Fruit fly (Drosophila melanogaster) whole organism, wandering third instar larva: ENCODE results near the gene CG12236.
A peak's percentile ranks its signal among the peaks of the same experiment; 100 is the strongest.

ENCODE experiments used
- Abd-B ChIP-seq: fragments of >200 bp; optimal IDR thresholded peaks from 2 replicates; lab custom pipeline; 2017; ENCODE audit warnings: missing biosample characterization, missing genetic modification characterization
- CG32264 ChIP-seq: fragments of 200-800 bp; sonication (Bioruptor generic); optimal IDR thresholded peaks from 2 replicates; lab custom pipeline; 2016; ENCODE audit warnings: missing biosample characterization, missing genetic modification characterization
- CG9705 ChIP-seq: fragments of 200-800 bp; sonication (Bioruptor generic); optimal IDR thresholded peaks from 2 replicates; lab custom pipeline; 2018; ENCODE audit warnings: missing biosample characterization, mild to moderate bottlenecking, missing genetic modification characterization
- CrebA ChIP-seq: fragments of 200-800 bp; sonication (Bioruptor generic); optimal IDR thresholded peaks from 2 replicates; lab custom pipeline; 2016; ENCODE audit warnings: missing biosample characterization, mild to moderate bottlenecking, missing genetic modification characterization, borderline replicate concordance
- Dfd ChIP-seq: fragments of >200 bp; optimal IDR thresholded peaks from 2 replicates; lab custom pipeline; 2017; ENCODE audit warnings: missing biosample characterization, missing genetic modification characterization
- Dif ChIP-seq: fragments of 200-275, 200-300 bp; sonication (Bioruptor generic); optimal IDR thresholded peaks from 2 replicates; lab custom pipeline; 2018; ENCODE audit warnings: missing biosample characterization, missing genetic modification characterization; ENCODE audit not compliant: partially characterized antibody
- GATAd ChIP-seq: sonication (Bioruptor generic); optimal IDR thresholded peaks from 2 replicates; lab custom pipeline; 2016; ENCODE audit warnings: missing biosample characterization, missing genetic modification characterization
- HLH106 ChIP-seq: fragments of 200-800 bp; optimal IDR thresholded peaks from 3 replicates; lab custom pipeline; 2019; ENCODE audit warnings: missing biosample characterization, mild to moderate bottlenecking, missing genetic modification characterization, moderate library complexity
- Hnf4 ChIP-seq: fragments of 200-800 bp; sonication (Bioruptor generic); optimal IDR thresholded peaks from 2 replicates; lab custom pipeline; 2016; ENCODE audit warnings: missing biosample characterization, mild to moderate bottlenecking, missing genetic modification characterization
- Jra ChIP-seq: sonication (Bioruptor generic); optimal IDR thresholded peaks from 2 replicates; lab custom pipeline; 2016; ENCODE audit warnings: missing biosample characterization, missing genetic modification characterization
- Mio ChIP-seq: sonication (Bioruptor generic); optimal IDR thresholded peaks from 2 replicates; lab custom pipeline; 2016; ENCODE audit warnings: missing biosample characterization, missing genetic modification characterization
- Myc ChIP-seq: fragments of >200 bp; optimal IDR thresholded peaks from 2 replicates; lab custom pipeline; 2017
- N ChIP-seq: fragments of >200 bp; optimal IDR thresholded peaks from 2 replicates; lab custom pipeline; 2018; ENCODE audit warnings: missing biosample characterization, missing external identifiers, missing genetic modification characterization
- OdsH ChIP-seq: fragments of 200-800 bp; sonication (Bioruptor generic); optimal IDR thresholded peaks from 2 replicates; lab custom pipeline; 2016; ENCODE audit warnings: missing biosample characterization, mild to moderate bottlenecking, missing genetic modification characterization
- Rel ChIP-seq, 2 experiments: fragments of 200-800 bp; sonication (Bioruptor generic) in 1 of 2; optimal IDR thresholded peaks; 2 replicates in 1 of 2; 3 replicates in 1 of 2; lab custom pipeline; 2016 to 2019; ENCODE audit warnings: mild to moderate bottlenecking in 2 of 2, missing biosample characterization in 2 of 2, missing genetic modification characterization in 2 of 2, moderate library complexity in 1 of 2
- Sp1 ChIP-seq: fragments of 200-800 bp; sonication (Bioruptor generic); optimal IDR thresholded peaks from 3 replicates; lab custom pipeline; 2019; ENCODE audit warnings: missing biosample characterization, mild to moderate bottlenecking, missing genetic modification characterization, moderate library complexity
- Vsx2 ChIP-seq: fragments of 200-300, 225-300 bp; sonication (Bioruptor generic); optimal IDR thresholded peaks from 2 replicates; lab custom pipeline; 2018; ENCODE audit warnings: missing biosample characterization, missing genetic modification characterization; ENCODE audit not compliant: partially characterized antibody
- br ChIP-seq: fragments of 200-800 bp; sonication (Bioruptor generic); optimal IDR thresholded peaks from 2 replicates; lab custom pipeline; 2016; ENCODE audit warnings: missing biosample characterization, missing genetic modification characterization
- dl ChIP-seq, 2 experiments: fragments of 175-275, 200-275 bp in 1 of 2; fragments of 200-275 bp in 1 of 2; sonication (Bioruptor generic); optimal IDR thresholded peaks; lab custom pipeline; 2018; ENCODE audit warnings: mild to moderate bottlenecking in 2 of 2, missing biosample characterization in 2 of 2, missing genetic modification characterization in 2 of 2, moderate library complexity in 2 of 2; ENCODE audit not compliant: partially characterized antibody in 2 of 2, insufficient read depth in 1 of 2
- dmrt93B ChIP-seq: fragments of 200-800 bp; sonication (Bioruptor generic); optimal IDR thresholded peaks from 2 replicates; lab custom pipeline; 2018; ENCODE audit warnings: missing biosample characterization, mild to moderate bottlenecking, missing genetic modification characterization
- dsf ChIP-seq: sonication (Bioruptor generic); optimal IDR thresholded peaks from 2 replicates; lab custom pipeline; 2016; ENCODE audit warnings: missing biosample characterization, missing genetic modification characterization, borderline replicate concordance
- ey ChIP-seq: fragments of 200-800 bp; sonication (Bioruptor generic); optimal IDR thresholded peaks from 2 replicates; lab custom pipeline; 2016; ENCODE audit warnings: missing biosample characterization, missing genetic modification characterization
- foxo ChIP-seq, 2 experiments: fragments of 200-800 bp; sonication (Bioruptor generic); optimal IDR thresholded peaks; 2 replicates in 1 of 2; 3 replicates in 1 of 2; lab custom pipeline; 2016 to 2017; ENCODE audit warnings: missing biosample characterization in 2 of 2, missing genetic modification characterization in 2 of 2
- fru ChIP-seq: fragments of 200-800 bp; sonication (Bioruptor generic); optimal IDR thresholded peaks from 3 replicates; lab custom pipeline; 2016; ENCODE audit warnings: missing biosample characterization, mild to moderate bottlenecking, missing genetic modification characterization
- h ChIP-seq: fragments of 200-800 bp; sonication (Bioruptor generic); optimal IDR thresholded peaks from 3 replicates; lab custom pipeline; 2016; ENCODE audit warnings: missing biosample characterization, mild to moderate bottlenecking, missing genetic modification characterization
- jim ChIP-seq: fragments of 175-275, 200-325 bp; sonication (Bioruptor generic); optimal IDR thresholded peaks from 2 replicates; lab custom pipeline; 2016; ENCODE audit warnings: missing biosample characterization, mild to moderate bottlenecking, missing genetic modification characterization
- lola ChIP-seq: fragments of >200 bp; optimal IDR thresholded peaks from 2 replicates; lab custom pipeline; 2017; ENCODE audit warnings: missing biosample characterization, missing genetic modification characterization
- pan ChIP-seq: fragments of >200 bp; optimal IDR thresholded peaks from 2 replicates; lab custom pipeline; 2017
- psq ChIP-seq: fragments of 200-800 bp; sonication (Bioruptor generic); optimal IDR thresholded peaks from 3 replicates; lab custom pipeline; 2017; ENCODE audit warnings: missing biosample characterization, mild to moderate bottlenecking, missing genetic modification characterization, moderate library complexity
- rgr ChIP-seq: fragments of 200-800 bp; sonication (Bioruptor generic); optimal IDR thresholded peaks from 3 replicates; lab custom pipeline; 2016; ENCODE audit warnings: missing biosample characterization, mild to moderate bottlenecking, missing genetic modification characterization
- sage ChIP-seq: fragments of 200-800 bp; sonication (Bioruptor generic); optimal IDR thresholded peaks from 2 replicates; lab custom pipeline; 2016; ENCODE audit warnings: missing biosample characterization, mild to moderate bottlenecking, missing genetic modification characterization
- sv ChIP-seq: fragments of 200-800 bp; sonication (Bioruptor generic); optimal IDR thresholded peaks from 3 replicates; lab custom pipeline; 2016; ENCODE audit warnings: missing biosample characterization, missing genetic modification characterization
- tai ChIP-seq: sonication (Bioruptor generic); optimal IDR thresholded peaks from 2 replicates; lab custom pipeline; 2016; ENCODE audit warnings: missing biosample characterization, missing genetic modification characterization
- usp ChIP-seq: fragments of >200 bp; optimal IDR thresholded peaks from 2 replicates; lab custom pipeline; 2017; ENCODE audit warnings: missing biosample characterization, missing genetic modification characterization
- woc ChIP-seq: sonication (Bioruptor generic); optimal IDR thresholded peaks from 2 replicates; lab custom pipeline; 2016; ENCODE audit warnings: missing biosample characterization, mild to moderate bottlenecking, missing genetic modification characterization

CG12236 gene

dm6 chrX:5880139-5880924 is 27.6 kb upstream of the CG12236 start:
- TF ChIP-seq CG9705 (GFP tag; lab: Kevin White, UChicago) (peak; percentile 77), rgr (GFP tag; lab: Kevin White, UChicago) (peak; percentile 85), dmrt93B (peak; percentile 76), CrebA (GFP tag; lab: Kevin White, UChicago) (no peak), Rel (GFP tag; optimal IDR thresholded peaks at IDR 0.05; lab: Kevin White, UChicago) (peak; percentile 45), Rel (tag; optimal IDR thresholded peaks at IDR 0.05; lab: Kevin White, UChicago) (peak; percentile 61), Sp1 (GFP tag; lab: Kevin White, UChicago) (peak; percentile 84), ey (GFP tag; lab: Kevin White, UChicago) (peak; percentile 83), Abd-B (GFP tag; lab: Kevin White, UChicago) (no peak), Jra (GFP tag; lab: Kevin White, UChicago) (peak; percentile 76), HLH106 (tag; lab: Kevin White, UChicago) (peak; percentile 88), fru (peak; percentile 82), br (peak; percentile 81), lola (GFP tag; lab: Kevin White, UChicago) (no peak), sage (GFP tag; lab: Kevin White, UChicago) (peak; percentile 56), N (GFP tag; lab: Kevin White, UChicago) (no peak), psq (GFP tag; lab: Kevin White, UChicago) (peak; percentile 89), Hnf4 (GFP tag; lab: Kevin White, UChicago) (peak; percentile 87), OdsH (peak; percentile 82), dl (GFP tag; optimal IDR thresholded peaks at IDR 0.05; lab: Kevin White, UChicago; ENCODE audit: insufficient read depth in 1 of 2, partially characterized antibody in 2 of 2) (no peak), h (GFP tag; lab: Kevin White, UChicago) (peak; percentile 90), foxo (GFP tag; optimal IDR thresholded peaks at IDR 0.05; lab: Kevin White, UChicago) (peak in 1 of 2 experiments; percentile 86), CG32264 (peak; percentile 72), woc (GFP tag; lab: Kevin White, UChicago) (peak; percentile 93)

- TF ChIP-seq HLH106 (tag; lab: Kevin White, UChicago), result peak; percentile 43
- no peak for TF ChIP-seq jim
- peak in 1 of 2 experiments; percentile 57 for TF ChIP-seq foxo (GFP tag; optimal IDR thresholded peaks at IDR 0.05; lab: Kevin White, UChicago)
- peak; percentile 50 for TF ChIP-seq rgr (GFP tag; lab: Kevin White, UChicago)
- no peak for TF ChIP-seq dl (GFP tag; optimal IDR thresholded peaks at IDR 0.05; lab: Kevin White, UChicago; ENCODE audit: insufficient read depth in 1 of 2, partially characterized antibody in 2 of 2)
- TF ChIP-seq Hnf4 (GFP tag; lab: Kevin White, UChicago), result peak; percentile 54
- TF ChIP-seq h (GFP tag; lab: Kevin White, UChicago), result peak; percentile 54
- TF ChIP-seq br, result peak; percentile 18
- peak; percentile 2 for TF ChIP-seq sv (GFP tag; lab: Kevin White, UChicago)
- peak; percentile 41 for TF ChIP-seq fru
- no peak for TF ChIP-seq Rel (GFP tag; optimal IDR thresholded peaks at IDR 0.05; lab: Kevin White, UChicago)
- peak; percentile 37 for TF ChIP-seq Rel (tag; optimal IDR thresholded peaks at IDR 0.05; lab: Kevin White, UChicago)
- TF ChIP-seq dsf (GFP tag; lab: Kevin White, UChicago), result no peak
- TF ChIP-seq Myc (lab: Kevin White, UChicago), result peak; percentile 86
Observed at dm6 chrX:5883394-5883793, 24.5 kb upstream of the CG12236 start.

dm6 chrX:5884294-5884693 is 23.6 kb upstream of the CG12236 start:
- no peak for TF ChIP-seq sv (GFP tag; lab: Kevin White, UChicago)
- TF ChIP-seq Vsx2, result no peak
- no peak for TF ChIP-seq N (GFP tag; lab: Kevin White, UChicago)
- no peak for TF ChIP-seq CrebA (GFP tag; lab: Kevin White, UChicago)
- TF ChIP-seq Dfd (GFP tag; lab: Kevin White, UChicago), result no peak
- no peak for TF ChIP-seq pan (lab: Kevin White, UChicago)

dm6 chrX:5884887-5885286 is 23.0 kb upstream of the CG12236 start:
- no peak for TF ChIP-seq Hnf4 (GFP tag; lab: Kevin White, UChicago)
- no peak for TF ChIP-seq Dif (GFP tag; lab: Kevin White, UChicago)
- TF ChIP-seq GATAd (GFP tag; lab: Kevin White, UChicago), result no peak
- TF ChIP-seq tai (GFP tag; lab: Kevin White, UChicago), result no peak
- no peak for TF ChIP-seq h (GFP tag; lab: Kevin White, UChicago)
- no peak for TF ChIP-seq N (GFP tag; lab: Kevin White, UChicago)
- TF ChIP-seq usp (GFP tag; lab: Kevin White, UChicago), result no peak
- TF ChIP-seq ey (GFP tag; lab: Kevin White, UChicago), result no peak
- TF ChIP-seq dsf (GFP tag; lab: Kevin White, UChicago), result no peak
- TF ChIP-seq Mio, result no peak
- TF ChIP-seq CG9705 (GFP tag; lab: Kevin White, UChicago), result no peak
- no peak for TF ChIP-seq dl (GFP tag; optimal IDR thresholded peaks at IDR 0.05; lab: Kevin White, UChicago; ENCODE audit: insufficient read depth in 1 of 2, partially characterized antibody in 2 of 2)
- no peak for TF ChIP-seq CG32264
- TF ChIP-seq CrebA (GFP tag; lab: Kevin White, UChicago), result no peak
